Fruit fly (Drosophila melanogaster) whole organism, embryonic: Measurements from ENCODE around the gene Sidpn.
A peak's percentile ranks its signal among the peaks of the same experiment; 100 is the strongest.

ENCODE experiments used
- B-H1 ChIP-seq: fragments of 200-800 bp; sonication (Bioruptor generic); IDR thresholded peaks from 3 replicates; pipeline ENCODE4 v1.3.6; 2022; ENCODE audit warnings: missing biosample characterization, missing genetic modification characterization
- Bdp1 ChIP-seq: fragments of 200-800 bp; sonication (Bioruptor generic); optimal IDR thresholded peaks from 3 replicates; lab custom pipeline; 2016; ENCODE audit warnings: missing biosample characterization, missing genetic modification characterization
- CG10543 ChIP-seq: fragments of 200-800 bp; sonication (Bioruptor generic); optimal IDR thresholded peaks from 3 replicates; lab custom pipeline; 2017; ENCODE audit warnings: missing biosample characterization, mild to moderate bottlenecking, missing genetic modification characterization, moderate library complexity
- CG11560 ChIP-seq: fragments of 200-800 bp; sonication (Bioruptor generic); IDR thresholded peaks from 3 replicates; pipeline ENCODE4 v1.3.6; 2022; ENCODE audit warnings: missing biosample characterization, missing genetic modification characterization
- CG1233 ChIP-seq: fragments of 200-800 bp; sonication (Bioruptor generic); optimal IDR thresholded peaks from 4 replicates; lab custom pipeline; 2018; ENCODE audit warnings: missing biosample characterization, mild to moderate bottlenecking, missing genetic modification characterization
- CG15011 ChIP-seq: fragments of 200-800 bp; sonication (Bioruptor generic); optimal IDR thresholded peaks from 3 replicates; lab custom pipeline; 2018; ENCODE audit warnings: missing biosample characterization, mild to moderate bottlenecking, missing genetic modification characterization
- CG17328 ChIP-seq: fragments of 200-800 bp; sonication (Bioruptor generic); IDR thresholded peaks from 2 replicates; pipeline ENCODE4 v1.3.6; 2022; ENCODE audit warnings: missing biosample characterization, missing genetic modification characterization
- CG17568 ChIP-seq: fragments of 200-800 bp; sonication (Bioruptor generic); optimal IDR thresholded peaks from 2 replicates; lab custom pipeline; 2018; ENCODE audit warnings: missing biosample characterization, mild to moderate bottlenecking, missing genetic modification characterization, moderate library complexity
- CG2875 ChIP-seq: fragments of 200-800 bp; sonication (Bioruptor generic); optimal IDR thresholded peaks from 2 replicates; lab custom pipeline; 2017; ENCODE audit warnings: missing biosample characterization, mild to moderate bottlenecking, missing genetic modification characterization, missing genetic modification reagents
- CG30403 ChIP-seq: fragments of 200-800 bp; sonication (Bioruptor generic); optimal IDR thresholded peaks from 3 replicates; lab custom pipeline; 2016; ENCODE audit warnings: missing biosample characterization, missing genetic modification characterization
- CG30431 ChIP-seq: fragments of 200-800 bp; sonication (Bioruptor generic); optimal IDR thresholded peaks from 2 replicates; lab custom pipeline; 2017; ENCODE audit warnings: missing biosample characterization, missing genetic modification characterization
- CG31365 ChIP-seq: fragments of 200-800 bp; sonication (Bioruptor generic); optimal IDR thresholded peaks from 2 replicates; lab custom pipeline; 2018; ENCODE audit warnings: missing biosample characterization, mild to moderate bottlenecking, missing genetic modification characterization
- CG32772 ChIP-seq: fragments of 200-800 bp; sonication (Bioruptor generic); IDR thresholded peaks from 2 replicates; pipeline ENCODE4 v1.3.6; 2022; ENCODE audit warnings: missing biosample characterization, missing genetic modification characterization
- CG3726 ChIP-seq: fragments of 200-800 bp; sonication (Bioruptor generic); IDR thresholded peaks from 3 replicates; pipeline ENCODE4, ENCODE4 v1.3.6; 2022; ENCODE audit warnings: missing biosample characterization, missing genetic modification characterization
- CG3838 ChIP-seq: fragments of 200-800 bp; sonication (Bioruptor generic); optimal IDR thresholded peaks from 3 replicates; lab custom pipeline; 2016; ENCODE audit warnings: missing biosample characterization, missing genetic modification characterization
- CG7372 ChIP-seq: fragments of 200-800 bp; sonication (Bioruptor generic); IDR thresholded peaks from 2 replicates; pipeline ENCODE4 v1.3.6; 2022; ENCODE audit warnings: missing biosample characterization, missing genetic modification characterization
- CG7928 ChIP-seq: fragments of 200-800 bp; sonication (Bioruptor generic); optimal IDR thresholded peaks from 2 replicates; lab custom pipeline; 2017; ENCODE audit warnings: missing biosample characterization, mild to moderate bottlenecking, missing genetic modification characterization
- CG8478 ChIP-seq: fragments of >200 bp; optimal IDR thresholded peaks from 2 replicates; lab custom pipeline; 2018
- CG9437 ChIP-seq: fragments of 200-800 bp; sonication (Bioruptor generic); optimal IDR thresholded peaks from 2 replicates; lab custom pipeline; 2018; ENCODE audit warnings: missing biosample characterization, mild to moderate bottlenecking, missing genetic modification characterization
- D19A ChIP-seq: fragments of 200-800 bp; optimal IDR thresholded peaks from 3 replicates; lab custom pipeline; 2019; ENCODE audit warnings: missing biosample characterization, mild to moderate bottlenecking, missing genetic modification characterization, moderate library complexity
- D19B ChIP-seq: fragments of 200-800 bp; sonication (Bioruptor generic); optimal IDR thresholded peaks from 2 replicates; lab custom pipeline; 2017; ENCODE audit warnings: missing biosample characterization, mild to moderate bottlenecking, missing genetic modification characterization
- HLHmδ ChIP-seq: fragments of 200-800 bp; sonication (Bioruptor generic); optimal IDR thresholded peaks from 2 replicates; lab custom pipeline; 2018; ENCODE audit warnings: missing biosample characterization, mild to moderate bottlenecking, missing genetic modification characterization, moderate library complexity
- HmgD ChIP-seq: fragments of 200-800 bp; sonication (Bioruptor generic); optimal IDR thresholded peaks from 3 replicates; lab custom pipeline; 2016; ENCODE audit warnings: missing biosample characterization, missing genetic modification characterization
- HmgZ ChIP-seq: fragments of 200-800 bp; sonication (Bioruptor generic); optimal IDR thresholded peaks from 2 replicates; lab custom pipeline; 2018; ENCODE audit warnings: missing biosample characterization, mild to moderate bottlenecking, missing genetic modification characterization
- Lhr ChIP-seq: fragments of 200-800 bp; sonication (Bioruptor generic); optimal IDR thresholded peaks from 3 replicates; lab custom pipeline; 2017; ENCODE audit warnings: mild to moderate bottlenecking, missing biosample characterization, missing genetic modification reagents, missing genetic modification characterization
- MESR4 ChIP-seq: fragments of 200-800 bp; sonication (Bioruptor generic); optimal IDR thresholded peaks from 2 replicates; lab custom pipeline; 2018; ENCODE audit warnings: missing biosample characterization, mild to moderate bottlenecking, missing genetic modification characterization, moderate library complexity
- Max ChIP-seq: fragments of 200-800 bp; sonication (Bioruptor generic); optimal IDR thresholded peaks from 2 replicates; lab custom pipeline; 2016; ENCODE audit warnings: missing biosample characterization, mild to moderate bottlenecking, missing genetic modification characterization
- NK7.1 ChIP-seq: fragments of 200-800 bp; sonication (Bioruptor generic); optimal IDR thresholded peaks from 3 replicates; lab custom pipeline; 2016; ENCODE audit warnings: missing biosample characterization, missing genetic modification characterization
- Rfx ChIP-seq: fragments of 200-800 bp; sonication (Bioruptor generic); IDR thresholded peaks from 2 replicates; pipeline ENCODE4 v1.3.6; 2022; ENCODE audit warnings: missing biosample characterization, missing genetic modification characterization
- Rx ChIP-seq: fragments of 200-800 bp; sonication (Bioruptor generic); IDR thresholded peaks from 2 replicates; pipeline ENCODE4 v1.3.6; 2022; ENCODE audit warnings: missing biosample characterization, missing genetic modification characterization
- Sox100B ChIP-seq: fragments of 200-800 bp; sonication (Bioruptor generic); optimal IDR thresholded peaks from 3 replicates; lab custom pipeline; 2018; ENCODE audit warnings: missing biosample characterization, mild to moderate bottlenecking, missing genetic modification characterization
- Sry-δ ChIP-seq: fragments of 200-800 bp; sonication (Bioruptor generic); optimal IDR thresholded peaks from 2 replicates; lab custom pipeline; 2016; ENCODE audit warnings: missing biosample characterization, missing genetic modification characterization
- bbx ChIP-seq: fragments of 200-800 bp; sonication (Bioruptor generic); IDR thresholded peaks from 2 replicates; pipeline ENCODE4 v1.3.6; 2022; ENCODE audit warnings: missing biosample characterization, missing genetic modification characterization; ENCODE audit not compliant: partially characterized antibody
- cato ChIP-seq: fragments of 200-800 bp; sonication (Bioruptor generic); optimal IDR thresholded peaks from 2 replicates; lab custom pipeline; 2016; ENCODE audit warnings: missing biosample characterization, missing genetic modification characterization, borderline replicate concordance
- dmrt11E ChIP-seq: fragments of 200-800 bp; sonication (Bioruptor generic); optimal IDR thresholded peaks from 3 replicates; lab custom pipeline; 2018; ENCODE audit warnings: missing biosample characterization, mild to moderate bottlenecking, missing genetic modification characterization, moderate library complexity
- en ChIP-seq: fragments of 200-800 bp; sonication (Bioruptor generic); optimal IDR thresholded peaks from 2 replicates; lab custom pipeline; 2016; ENCODE audit warnings: missing biosample characterization, missing genetic modification characterization
- fru ChIP-seq: fragments of >200 bp; optimal IDR thresholded peaks from 2 replicates; lab custom pipeline; 2017
- gcm ChIP-seq: fragments of 200-800 bp; sonication (Bioruptor generic); optimal IDR thresholded peaks from 2 replicates; lab custom pipeline; 2019; ENCODE audit warnings: missing biosample characterization, mild to moderate bottlenecking, missing genetic modification characterization, moderate library complexity
- gt ChIP-seq: fragments of 200-800 bp; sonication (Bioruptor generic); IDR thresholded peaks from 2 replicates; pipeline ENCODE4 v1.3.6; 2022; ENCODE audit warnings: missing biosample characterization, missing genetic modification characterization
- ind ChIP-seq: fragments of 200-800 bp; sonication (Bioruptor generic); optimal IDR thresholded peaks from 3 replicates; lab custom pipeline; 2016; ENCODE audit warnings: missing biosample characterization, missing genetic modification characterization
- klu ChIP-seq: fragments of 200-800 bp; sonication (Bioruptor generic); IDR thresholded peaks from 2 replicates; pipeline ENCODE4 v1.3.6; 2022; ENCODE audit warnings: missing biosample characterization, missing genetic modification characterization
- nerfin-1 ChIP-seq: fragments of 200-800 bp; sonication (Bioruptor generic); optimal IDR thresholded peaks from 3 replicates; lab custom pipeline; 2019; ENCODE audit warnings: missing biosample characterization, mild to moderate bottlenecking, missing genetic modification characterization, moderate library complexity
- oc ChIP-seq: fragments of 200-800 bp; sonication (Bioruptor generic); optimal IDR thresholded peaks from 2 replicates; lab custom pipeline; 2018; ENCODE audit warnings: missing biosample characterization, mild to moderate bottlenecking, missing genetic modification characterization, moderate library complexity
- otp ChIP-seq: fragments of 200-800 bp; sonication (Bioruptor generic); IDR thresholded peaks from 3 replicates; pipeline ENCODE4, ENCODE4 v1.3.6; 2022; ENCODE audit warnings: missing biosample characterization, missing genetic modification characterization
- pzg ChIP-seq: fragments of 200-800 bp; sonication (Bioruptor generic); optimal IDR thresholded peaks from 3 replicates; lab custom pipeline; 2018; ENCODE audit warnings: missing biosample characterization, mild to moderate bottlenecking, missing genetic modification characterization, moderate library complexity
- ranshi ChIP-seq: fragments of 200-800 bp; sonication (Bioruptor generic); IDR thresholded peaks from 2 replicates; pipeline ENCODE4 v1.3.6; 2022; ENCODE audit warnings: missing biosample characterization, missing genetic modification characterization
- sd ChIP-seq: fragments of 200-800 bp; sonication (Bioruptor generic); optimal IDR thresholded peaks from 3 replicates; lab custom pipeline; 2018; ENCODE audit warnings: missing biosample characterization, mild to moderate bottlenecking, missing genetic modification characterization, moderate library complexity
- sna ChIP-seq: fragments of 200-800 bp; sonication (Bioruptor generic); IDR thresholded peaks from 2 replicates; pipeline ENCODE4 v1.3.6; 2022; ENCODE audit warnings: missing biosample characterization, missing genetic modification characterization; ENCODE audit not compliant: partially characterized antibody
- stwl ChIP-seq: fragments of 200-800 bp; sonication (Bioruptor generic); optimal IDR thresholded peaks from 3 replicates; lab custom pipeline; 2018; ENCODE audit warnings: missing biosample characterization, mild to moderate bottlenecking, missing genetic modification characterization, moderate library complexity
- toy ChIP-seq: fragments of 200-800 bp; sonication (Bioruptor generic); IDR thresholded peaks from 2 replicates; pipeline ENCODE4 v1.3.6; 2022; ENCODE audit warnings: missing biosample characterization, missing genetic modification characterization

Gene Sidpn

DNA sequence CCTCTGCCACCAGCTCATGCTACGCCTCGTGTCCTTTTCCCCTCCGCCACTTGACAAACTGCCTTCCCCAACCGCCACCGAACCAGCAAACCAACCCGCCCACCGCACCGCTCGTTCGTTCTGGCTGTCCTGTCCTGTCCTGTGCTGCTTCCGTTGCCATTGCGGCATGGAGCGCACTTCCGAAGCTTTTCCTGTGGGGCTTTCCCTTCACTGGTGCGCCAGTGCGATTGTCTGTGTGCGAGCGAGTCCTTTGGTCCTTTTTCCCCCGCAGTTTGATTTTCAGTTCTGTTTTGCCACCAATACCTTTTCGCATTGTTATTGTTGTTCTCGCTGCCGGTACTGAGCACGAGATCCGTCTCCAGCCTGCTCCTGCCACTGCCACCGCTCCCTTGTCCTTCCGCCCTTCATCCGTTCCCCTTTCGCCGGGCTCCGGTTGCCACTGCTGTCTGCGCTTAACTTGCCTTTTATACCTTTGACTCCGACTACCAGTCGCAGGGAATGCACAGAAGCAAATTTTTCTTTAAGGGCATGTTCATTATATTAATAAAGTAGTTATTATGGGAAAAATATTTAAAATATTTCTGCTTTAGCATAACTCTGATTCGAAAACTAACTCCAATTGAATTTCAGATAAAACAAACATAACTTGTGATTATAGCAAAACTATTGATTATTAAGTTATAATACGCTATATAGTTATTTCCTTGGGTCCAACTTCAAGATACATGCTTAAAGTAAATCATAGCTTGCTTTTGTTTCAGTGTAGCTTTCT is 3.4 kb upstream of the Sidpn start (continued):
- TF ChIP-seq gt (no peak), Sox100B (peak; percentile 78), Sry-δ (GFP tag; lab: Kevin White, UChicago) (no peak), Lhr (no peak), Max (GFP tag; lab: Kevin White, UChicago) (peak; percentile 21), nerfin-1 (peak; percentile 63), ranshi (GFP tag; lab: Robert Waterston, UW) (0 out of 2 replicates have a peak, but pooled peaks have one; percentile 6), Rfx (GFP tag; lab: Robert Waterston, UW) (peak; percentile 34; the same call in 1 of the 2 replicates), Bdp1 (GFP tag; lab: Kevin White, UChicago) (no peak), en (GFP tag; lab: Kevin White, UChicago) (no peak), CG17568 (GFP tag; lab: Kevin White, UChicago) (no peak), HmgZ (tag; lab: Kevin White, UChicago) (peak; percentile 65), D19B (peak; percentile 38), HmgD (GFP tag; lab: Kevin White, UChicago) (no peak), sd (tag; lab: Kevin White, UChicago) (peak; percentile 60), CG11560 (tag; lab: Robert Waterston, UW) (no peak), CG32772 (peak; percentile 50; the same call in 1 of the 2 replicates), CG8478 (lab: Kevin White, UChicago) (no peak), otp (GFP tag; lab: Robert Waterston, UW) (no peak), HLHmδ (GFP tag; lab: Kevin White, UChicago) (no peak), klu (GFP tag; lab: Robert Waterston, UW) (no peak), CG2875 (GFP tag; lab: Kevin White, UChicago) (peak; percentile 34), NK7.1 (GFP tag; lab: Kevin White, UChicago) (no peak), CG7928 (GFP tag; lab: Kevin White, UChicago) (peak; percentile 27), ind (GFP tag; lab: Kevin White, UChicago) (peak; percentile 58), B-H1 (GFP tag; lab: Robert Waterston, UW) (peak; percentile 37; the same call in 2 of the 3 replicates), CG30403 (GFP tag; lab: Kevin White, UChicago) (peak; percentile 80), CG3726 (no peak), cato (no peak), toy (0 out of 2 replicates have a peak, but pooled peaks have one; percentile 11), CG7372 (peak; percentile 10; the same call in 1 of the 2 replicates), CG10543 (GFP tag; lab: Kevin White, UChicago) (peak; percentile 80), pzg (GFP tag; lab: Kevin White, UChicago) (no peak), sna (GFP tag; lab: Robert Waterston, UW) (no peak), CG1233 (peak; percentile 64), D19A (peak; percentile 83), MESR4 (GFP tag; lab: Kevin White, UChicago) (no peak), CG15011 (peak; percentile 48), dmrt11E (tag; lab: Kevin White, UChicago) (no peak), CG17328 (no peak; the same call in 1 of the 2 replicates), Rx (GFP tag; lab: Robert Waterston, UW) (no peak), CG9437 (peak; percentile 62), CG3838 (no peak), gcm (peak; percentile 57), bbx (no peak), CG30431 (GFP tag; lab: Kevin White, UChicago) (no peak), oc (peak; percentile 31), stwl (no peak), fru (lab: Kevin White, UChicago) (no peak), CG31365 (tag; lab: Kevin White, UChicago) (no peak)
